Fruit fly (Drosophila melanogaster) whole organism, embryonic: ENCODE data around the gene CG4456.

ENCODE experiments used
- Adf1 ChIP-seq: fragments of 200-800 bp; sonication (Bioruptor generic); IDR thresholded peaks from 2 replicates; pipeline ENCODE4 v1.3.6; 2022; ENCODE audit warnings: missing biosample characterization, missing genetic modification characterization
- Atf-2 ChIP-seq: fragments of 200-800 bp; sonication (Bioruptor generic); optimal IDR thresholded peaks from 2 replicates; lab custom pipeline; 2016; ENCODE audit warnings: missing biosample characterization, missing genetic modification characterization
- Bgb ChIP-seq: fragments of 200-800 bp; sonication (Bioruptor generic); IDR thresholded peaks from 2 replicates; pipeline ENCODE4 v1.3.6; 2022; ENCODE audit warnings: missing biosample characterization, missing genetic modification characterization; ENCODE audit not compliant: partially characterized antibody
- CG10267 ChIP-seq: fragments of 200-800 bp; sonication (Bioruptor generic); optimal IDR thresholded peaks from 2 replicates; lab custom pipeline; 2018; ENCODE audit warnings: missing biosample characterization, mild to moderate bottlenecking, missing genetic modification characterization, moderate library complexity
- CG10565 ChIP-seq: fragments of 200-800 bp; sonication (Bioruptor generic); optimal IDR thresholded peaks from 3 replicates; lab custom pipeline; 2016; ENCODE audit warnings: missing biosample characterization, mild to moderate bottlenecking, missing genetic modification characterization
- CG11696 ChIP-seq: fragments of 200-800 bp; sonication (Bioruptor generic); IDR thresholded peaks from 2 replicates; pipeline ENCODE4 v1.3.6; 2022; ENCODE audit warnings: missing biosample characterization, missing genetic modification characterization
- CG12942 ChIP-seq: fragments of 200-800 bp; sonication (Bioruptor generic); optimal IDR thresholded peaks from 3 replicates; lab custom pipeline; 2016; ENCODE audit warnings: missing biosample characterization, missing genetic modification characterization
- CG13287 ChIP-seq: fragments of 200-800 bp; sonication (Bioruptor generic); IDR thresholded peaks from 2 replicates; pipeline ENCODE4 v1.3.6; 2022; ENCODE audit warnings: missing biosample characterization, missing genetic modification characterization; ENCODE audit not compliant: partially characterized antibody
- CG15269 ChIP-seq: fragments of 200-800 bp; sonication (Bioruptor generic); optimal IDR thresholded peaks from 2 replicates; lab custom pipeline; 2018; ENCODE audit warnings: missing biosample characterization, mild to moderate bottlenecking, missing genetic modification characterization, moderate library complexity
- CG15696 ChIP-seq: fragments of 200-800 bp; sonication (Bioruptor generic); optimal IDR thresholded peaks from 2 replicates; lab custom pipeline; 2019; ENCODE audit warnings: missing biosample characterization, mild to moderate bottlenecking, missing genetic modification characterization, moderate library complexity
- CG16813 ChIP-seq: fragments of 200-800 bp; sonication (Bioruptor generic); IDR thresholded peaks from 3 replicates; pipeline ENCODE4 v1.3.6; 2022; ENCODE audit warnings: missing biosample characterization, missing genetic modification characterization; ENCODE audit not compliant: partially characterized antibody
- CG17385 ChIP-seq: fragments of 200-800 bp; sonication (Bioruptor generic); optimal IDR thresholded peaks from 3 replicates; lab custom pipeline; 2018; ENCODE audit warnings: missing biosample characterization, mild to moderate bottlenecking, missing genetic modification characterization
- CG2129 ChIP-seq: fragments of 200-800 bp; sonication (Bioruptor generic); IDR thresholded peaks from 2 replicates; pipeline ENCODE4 v1.3.6; 2022; ENCODE audit warnings: missing biosample characterization, missing genetic modification characterization; ENCODE audit not compliant: partially characterized antibody
- CG32532 ChIP-seq: fragments of 200-800 bp; sonication (Bioruptor generic); IDR thresholded peaks from 2 replicates; pipeline ENCODE4 v1.3.6; 2022; ENCODE audit warnings: missing biosample characterization, missing genetic modification characterization
- CG4360 ChIP-seq: fragments of 200-800 bp; sonication (Bioruptor generic); IDR thresholded peaks from 2 replicates; pipeline ENCODE4 v1.3.6; 2022; ENCODE audit warnings: missing biosample characterization, missing genetic modification characterization
- CG4617 ChIP-seq: fragments of 200-800 bp; sonication (Bioruptor generic); optimal IDR thresholded peaks from 3 replicates; lab custom pipeline; 2016; ENCODE audit warnings: missing biosample characterization, missing genetic modification characterization, borderline replicate concordance
- CG6689 ChIP-seq: fragments of 200-800 bp; sonication (Bioruptor generic); IDR thresholded peaks from 2 replicates; pipeline ENCODE4 v1.3.6; 2022; ENCODE audit warnings: missing biosample characterization, missing genetic modification characterization
- CG8478 ChIP-seq: fragments of >200 bp; optimal IDR thresholded peaks from 2 replicates; lab custom pipeline; 2018
- Doc3 ChIP-seq: fragments of 200-800 bp; sonication (Bioruptor generic); IDR thresholded peaks from 3 replicates; pipeline ENCODE4 v1.3.6; 2022; ENCODE audit warnings: missing biosample characterization, missing genetic modification characterization; ENCODE audit not compliant: partially characterized antibody
- Dref ChIP-seq: fragments of 200-800 bp; sonication (Bioruptor generic); IDR thresholded peaks from 2 replicates; pipeline ENCODE4 v1.3.6; 2022; ENCODE audit warnings: missing biosample characterization, missing genetic modification characterization
- Ets97D ChIP-seq: fragments of 200-800 bp; sonication (Bioruptor generic); optimal IDR thresholded peaks from 3 replicates; lab custom pipeline; 2016; ENCODE audit warnings: missing biosample characterization, missing genetic modification characterization
- Gsc ChIP-seq: fragments of 200-800 bp; sonication (Bioruptor generic); IDR thresholded peaks from 2 replicates; pipeline ENCODE4 v1.3.6; 2022; ENCODE audit warnings: missing biosample characterization, missing genetic modification characterization
- H2.0 ChIP-seq: fragments of 200-800 bp; sonication (Bioruptor generic); IDR thresholded peaks from 2 replicates; pipeline ENCODE4 v1.3.6; 2022; ENCODE audit warnings: missing biosample characterization, missing genetic modification characterization
- Kr ChIP-seq: fragments of 200-800 bp; sonication (Bioruptor generic); optimal IDR thresholded peaks from 2 replicates; lab custom pipeline; 2017; ENCODE audit warnings: missing biosample characterization, mild to moderate bottlenecking, missing genetic modification characterization
- Med ChIP-seq: fragments of 200-800 bp; sonication (Bioruptor generic); peaks from one replicate; lab custom pipeline; 2016; ENCODE audit warnings: missing biosample characterization, missing genetic modification characterization, mild to moderate bottlenecking, inconsistent platforms, moderate library complexity
- NFAT ChIP-seq: fragments of 200-800 bp; sonication (Bioruptor generic); IDR thresholded peaks from 2 replicates; pipeline ENCODE4 v1.3.6; 2022; ENCODE audit warnings: missing biosample characterization, missing genetic modification characterization
- Oaz ChIP-seq: fragments of 200-800 bp; sonication (Bioruptor generic); IDR thresholded peaks from 2 replicates; pipeline ENCODE4 v1.3.6; 2022; ENCODE audit warnings: missing biosample characterization, missing genetic modification characterization
- Opbp ChIP-seq: fragments of 200-800 bp; sonication (Bioruptor generic); IDR thresholded peaks from 3 replicates; pipeline ENCODE4 v1.3.6; 2022; ENCODE audit warnings: missing biosample characterization, missing genetic modification characterization; ENCODE audit not compliant: partially characterized antibody
- Rfx ChIP-seq: fragments of 200-800 bp; sonication (Bioruptor generic); IDR thresholded peaks from 2 replicates; pipeline ENCODE4 v1.3.6; 2022; ENCODE audit warnings: missing biosample characterization, missing genetic modification characterization
- Sox100B ChIP-seq: fragments of 200-800 bp; sonication (Bioruptor generic); optimal IDR thresholded peaks from 3 replicates; lab custom pipeline; 2018; ENCODE audit warnings: missing biosample characterization, mild to moderate bottlenecking, missing genetic modification characterization
- abd-A ChIP-seq: fragments of 200-800 bp; sonication (Bioruptor generic); optimal IDR thresholded peaks from 3 replicates; lab custom pipeline; 2019; ENCODE audit warnings: missing biosample characterization, mild to moderate bottlenecking, missing genetic modification characterization, moderate library complexity
- cato ChIP-seq: fragments of 200-800 bp; sonication (Bioruptor generic); optimal IDR thresholded peaks from 2 replicates; lab custom pipeline; 2016; ENCODE audit warnings: missing biosample characterization, missing genetic modification characterization, borderline replicate concordance
- corto ChIP-seq: fragments of 200-800 bp; sonication (Bioruptor generic); optimal IDR thresholded peaks from 2 replicates; lab custom pipeline; 2016; ENCODE audit warnings: missing biosample characterization, mild to moderate bottlenecking, missing genetic modification characterization, moderate library complexity
- croc ChIP-seq: fragments of 200-800 bp; sonication (Bioruptor generic); conservative IDR thresholded peaks from 3 replicates; pipeline ENCODE4 v1.3.6; 2022; ENCODE audit warnings: missing biosample characterization, missing genetic modification characterization
- exex ChIP-seq: fragments of 200-800 bp; sonication (Bioruptor generic); optimal IDR thresholded peaks from 4 replicates; lab custom pipeline; 2018; ENCODE audit warnings: missing biosample characterization, mild to moderate bottlenecking, missing genetic modification characterization, moderate library complexity
- grn ChIP-seq: fragments of 200-800 bp; sonication (Bioruptor generic); optimal IDR thresholded peaks from 3 replicates; lab custom pipeline; 2017; ENCODE audit warnings: missing biosample characterization, missing genetic modification characterization
- kah ChIP-seq: fragments of 200-800 bp; sonication (Bioruptor generic); optimal IDR thresholded peaks from 2 replicates; lab custom pipeline; 2018; ENCODE audit warnings: missing biosample characterization, mild to moderate bottlenecking, missing genetic modification characterization
- nau ChIP-seq: fragments of 200-800 bp; sonication (Bioruptor generic); optimal IDR thresholded peaks from 3 replicates; lab custom pipeline; 2017; ENCODE audit warnings: missing biosample characterization, mild to moderate bottlenecking, missing genetic modification characterization, missing genetic modification reagents
- nmo ChIP-seq: fragments of 200-800 bp; sonication (Bioruptor generic); optimal IDR thresholded peaks from 2 replicates; lab custom pipeline; 2018; ENCODE audit warnings: missing biosample characterization, mild to moderate bottlenecking, missing genetic modification characterization, moderate library complexity
- oc ChIP-seq: fragments of 200-800 bp; sonication (Bioruptor generic); optimal IDR thresholded peaks from 2 replicates; lab custom pipeline; 2018; ENCODE audit warnings: missing biosample characterization, mild to moderate bottlenecking, missing genetic modification characterization, moderate library complexity
- prd ChIP-seq, 3 experiments: fragments of >200 bp in 2 of 3; fragments of 200-800 bp in 1 of 3; sonication (Bioruptor generic) in 1 of 3; optimal IDR thresholded peaks in 2 of 3; IDR thresholded peaks in 1 of 3; 2 replicates in 2 of 3; 3 replicates in 1 of 3; pipeline versions ENCODE4 v1.3.6 to Lab custom; 2017 to 2022; ENCODE audit warnings: missing biosample characterization in 1 of 3, missing genetic modification characterization in 1 of 3
- repo ChIP-seq: fragments of 200-800 bp; sonication (Bioruptor generic); optimal IDR thresholded peaks from 2 replicates; lab custom pipeline; 2016; ENCODE audit warnings: missing biosample characterization, missing genetic modification characterization
- tna ChIP-seq: fragments of 200-800 bp; sonication (Bioruptor generic); IDR thresholded peaks from 2 replicates; pipeline ENCODE4 v1.3.6; 2022; ENCODE audit warnings: missing biosample characterization, missing genetic modification characterization; ENCODE audit not compliant: partially characterized antibody
- unc-4 ChIP-seq: fragments of 200-800 bp; sonication (Bioruptor generic); IDR thresholded peaks from 2 replicates; pipeline ENCODE4 v1.3.6; 2022; ENCODE audit warnings: missing biosample characterization, missing genetic modification characterization; ENCODE audit not compliant: partially characterized antibody
- unpg ChIP-seq: fragments of 200-800 bp; sonication (Bioruptor generic); optimal IDR thresholded peaks from 3 replicates; lab custom pipeline; 2018; ENCODE audit warnings: missing biosample characterization, mild to moderate bottlenecking, missing genetic modification characterization, moderate library complexity
- wor ChIP-seq: fragments of 200-800 bp; sonication (Bioruptor generic); IDR thresholded peaks from 2 replicates; pipeline ENCODE4 v1.3.6; 2022; ENCODE audit warnings: missing biosample characterization, missing genetic modification characterization
- yki ChIP-seq: fragments of >200 bp; optimal IDR thresholded peaks from 3 replicates; lab custom pipeline; 2018
- zf30C ChIP-seq: fragments of 200-800 bp; sonication (Bioruptor generic); optimal IDR thresholded peaks from 3 replicates; lab custom pipeline; 2018; ENCODE audit warnings: missing biosample characterization, mild to moderate bottlenecking, missing genetic modification characterization

Gene CG4456

dm6 chr3L:9372278-9372975, at the start of gene CG4456, which contains the start of the genes Hsp67Bc and Hsp22 (continued):
- TF ChIP-seq zf30C (GFP tag; lab: Kevin White, UChicago) (no peak), yki (no peak), kah (GFP tag; lab: Kevin White, UChicago) (no peak), CG10565 (GFP tag; lab: Kevin White, UChicago) (no peak), Oaz (no peak), Adf1 (GFP tag; lab: Robert Waterston, UW) (no peak), unc-4 (GFP tag; lab: Robert Waterston, UW) (no peak), Gsc (no peak), tna (no peak), oc (tag; lab: Kevin White, UChicago) (no peak), Opbp (GFP tag; lab: Robert Waterston, UW) (peak; percentile 20; the same call in 1 of the 3 replicates), Med (GFP tag; lab: Kevin White, UChicago) (peak; percentile 74), wor (no peak), CG13287 (GFP tag; lab: Robert Waterston, UW) (no peak), Kr (no peak), grn (peak; percentile 81), CG6689 (no peak), prd (optimal IDR thresholded peaks at IDR 0.05; lab: Kevin White, UChicago) (no peak), prd (GFP tag; IDR thresholded peaks at IDR 0.05; lab: Robert Waterston, UW) (no peak), Doc3 (GFP tag; lab: Robert Waterston, UW) (no peak), CG15696 (tag; lab: Kevin White, UChicago) (no peak), CG4360 (GFP tag; lab: Robert Waterston, UW) (no peak), nau (GFP tag; lab: Kevin White, UChicago) (no peak), exex (tag; lab: Kevin White, UChicago) (no peak), Atf-2 (GFP tag; lab: Kevin White, UChicago) (no peak)

dm6 chr3L:9333745-9334382, 38.7 kb upstream of the CG4456 start, which contains the start of gene PGRP-LA:
Gene PGRP-LA (plus strand): TSS chr3L:9334332.
- TF ChIP-seq corto (GFP tag; lab: Kevin White, UChicago) (no peak), Sox100B (GFP tag; lab: Kevin White, UChicago) (peak; percentile 20), repo (no peak), CG15269 (tag; lab: Kevin White, UChicago) (peak; percentile 51), Dref (GFP tag; lab: Robert Waterston, UW) (no peak), CG12942 (no peak), nmo (GFP tag; lab: Kevin White, UChicago) (no peak), unpg (peak; percentile 46), CG4617 (GFP tag; lab: Kevin White, UChicago) (no peak), Doc3 (GFP tag; lab: Robert Waterston, UW) (no peak), CG2129 (GFP tag; lab: Robert Waterston, UW) (no peak), CG11696 (no peak), H2.0 (GFP tag; lab: Robert Waterston, UW) (peak; percentile 29; the same call in 1 of the 2 replicates), CG10267 (tag; lab: Kevin White, UChicago) (no peak), Ets97D (GFP tag; lab: Kevin White, UChicago) (no peak), abd-A (tag; lab: Kevin White, UChicago) (no peak), CG32532 (peak; percentile 81), CG8478 (lab: Kevin White, UChicago) (no peak), NFAT (peak; percentile 64; the same call in 1 of the 2 replicates), CG17385 (GFP tag; lab: Kevin White, UChicago) (peak; percentile 22), CG16813 (GFP tag; lab: Robert Waterston, UW) (no peak), Med (GFP tag; lab: Kevin White, UChicago) (peak; percentile 81), Rfx (peak; percentile 84), croc (GFP tag; lab: Robert Waterston, UW) (no peak), Bgb (GFP tag; lab: Robert Waterston, UW) (no peak), cato (no peak)
